Worm (Caenorhabditis elegans) whole organism, L4 larva: Measurements from ENCODE around the gene icln-1.

Experiments used
- F49E8.2 ChIP-seq: sonication (generic microtip); optimal IDR thresholded peaks from 2 replicates; lab custom pipeline; 2016; ENCODE audit warnings: missing compliant biosample characterization, mild to moderate bottlenecking, missing genetic modification characterization, borderline replicate concordance
- Y105C5A.15 ChIP-seq: fragments of 200-800 bp; sonication (Bioruptor generic); IDR thresholded peaks from 2 replicates; pipeline ENCODE4 v1.3.6; 2022; ENCODE audit warnings: missing genetic modification characterization, missing compliant biosample characterization
- Y48G9A.11 ChIP-seq: fragments of 200-800 bp; sonication (Bioruptor generic); IDR thresholded peaks from 2 replicates; pipeline ENCODE4 v1.3.6; 2022; ENCODE audit warnings: missing genetic modification reagents, missing genetic modification characterization, missing compliant biosample characterization
- ama-1 ChIP-seq: fragments of 150-350 bp; optimal IDR thresholded peaks from 2 replicates; lab custom pipeline; 2014; ENCODE audit warnings: inconsistent platforms, mixed read lengths
- ceh-32 ChIP-seq: sonication (generic microtip); optimal IDR thresholded peaks from 2 replicates; lab custom pipeline; 2016; ENCODE audit warnings: mild to moderate bottlenecking, missing genetic modification characterization, missing compliant biosample characterization; ENCODE audit not compliant: poor library complexity
- ceh-44 ChIP-seq: fragments of 200-800 bp; sonication (Bioruptor generic); IDR thresholded peaks from 2 replicates; pipeline ENCODE4 v1.3.6; 2022; ENCODE audit warnings: missing genetic modification reagents, missing genetic modification characterization, missing compliant biosample characterization
- ces-1 ChIP-seq: fragments of 150-350 bp; sonication (generic microtip); optimal IDR thresholded peaks from 4 replicates; lab custom pipeline; 2014; ENCODE audit warnings: missing biosample characterization, missing genetic modification reagents, missing genetic modification characterization
- cey-2 ChIP-seq: sonication (generic microtip); optimal IDR thresholded peaks from 3 replicates; lab custom pipeline; 2017; ENCODE audit warnings: missing genetic modification characterization, mild to moderate bottlenecking, missing compliant biosample characterization, antibody characterized with exemption, borderline replicate concordance; ENCODE audit not compliant: insufficient read depth
- daf-16 ChIP-seq, 3 experiments: sonication (generic microtip); optimal IDR thresholded peaks; 2 replicates each; lab custom pipeline; 2016 to 2017; ENCODE audit warnings: missing genetic modification characterization in 3 of 3, missing genetic modification reagents in 3 of 3, mild to moderate bottlenecking in 2 of 3, missing compliant biosample characterization in 2 of 3, missing biosample characterization in 1 of 3, moderate library complexity in 1 of 3
- daf-8 ChIP-seq: fragments of 200-800 bp; sonication (Bioruptor generic); IDR thresholded peaks from 2 replicates; pipeline ENCODE4 v1.3.6; 2022; ENCODE audit warnings: missing genetic modification characterization, missing compliant biosample characterization
- gei-8 ChIP-seq: fragments of 200-800 bp; sonication (Bioruptor generic); optimal IDR thresholded peaks from 2 replicates; lab custom pipeline; 2018; ENCODE audit warnings: mild to moderate bottlenecking, missing genetic modification characterization, missing compliant biosample characterization
- hif-1 ChIP-seq, 2 experiments: sonication (generic microtip); optimal IDR thresholded peaks; 2 replicates each; lab custom pipeline; 2016 to 2017; ENCODE audit warnings: missing compliant biosample characterization in 2 of 2, missing genetic modification characterization in 2 of 2, missing genetic modification reagents in 2 of 2, missing genotype in 2 of 2, mild to moderate bottlenecking in 1 of 2
- hlh-30 ChIP-seq: sonication (generic microtip); optimal IDR thresholded peaks from 2 replicates; lab custom pipeline; 2017; ENCODE audit warnings: antibody characterized with exemption, mild to moderate bottlenecking, missing genetic modification characterization, missing compliant biosample characterization; ENCODE audit not compliant: insufficient read depth
- lin-29 ChIP-seq: fragments of 200-800 bp; sonication (Bioruptor generic); IDR thresholded peaks from 2 replicates; pipeline ENCODE4 v1.3.6; 2022; ENCODE audit warnings: missing genetic modification reagents, missing genetic modification characterization, missing compliant biosample characterization
- lin-38 ChIP-seq: fragments of 200-800 bp; sonication (Bioruptor generic); IDR thresholded peaks from 2 replicates; pipeline ENCODE4 v1.3.6; 2022; ENCODE audit warnings: missing genetic modification reagents, missing genetic modification characterization, missing compliant biosample characterization
- madf-5 ChIP-seq, 2 experiments: fragments of 200-800 bp; sonication (Bioruptor generic); IDR thresholded peaks; 2 replicates each; pipeline ENCODE4 v1.3.6; 2022; ENCODE audit warnings: missing compliant biosample characterization in 2 of 2, missing genetic modification characterization in 2 of 2
- madf-9 ChIP-seq: fragments of 200-800 bp; sonication (Bioruptor generic); conservative IDR thresholded peaks from 2 replicates; pipeline ENCODE4 v1.3.6; 2022; ENCODE audit warnings: missing genetic modification reagents, missing genetic modification characterization, missing compliant biosample characterization
- mdt-29 ChIP-seq: fragments of 200-800 bp; sonication (Bioruptor generic); IDR thresholded peaks from 2 replicates; pipeline ENCODE4 v1.3.6; 2022; ENCODE audit warnings: missing genetic modification reagents, missing genetic modification characterization, missing compliant biosample characterization
- mxl-3 ChIP-seq: fragments of 200-800 bp; sonication (Bioruptor generic); optimal IDR thresholded peaks from 2 replicates; lab custom pipeline; 2018; ENCODE audit warnings: mild to moderate bottlenecking, missing genetic modification characterization, missing compliant biosample characterization
- nhr-10 ChIP-seq: fragments of 150-350 bp; optimal IDR thresholded peaks from 2 replicates; lab custom pipeline; 2014; ENCODE audit warnings: missing biosample characterization, missing genetic modification characterization
- nhr-11 ChIP-seq: fragments of 150-350 bp; optimal IDR thresholded peaks from 2 replicates; lab custom pipeline; 2014; ENCODE audit warnings: missing biosample characterization, missing genetic modification characterization
- nhr-48 ChIP-seq: sonication (generic microtip); optimal IDR thresholded peaks from 2 replicates; lab custom pipeline; 2016; ENCODE audit warnings: mild to moderate bottlenecking, missing genetic modification characterization, missing compliant biosample characterization
- pha-4 ChIP-seq, 2 experiments: fragments of 150-350 bp in 1 of 2; fragments of 200-800 bp in 1 of 2; sonication (Bioruptor generic) in 1 of 2; IDR thresholded peaks in 1 of 2; optimal IDR thresholded peaks in 1 of 2; 2 replicates each; pipeline versions ENCODE4 v1.3.6 to Lab custom; 2014 to 2022; ENCODE audit warnings: missing genetic modification characterization in 2 of 2, missing genetic modification reagents in 2 of 2, missing biosample characterization in 1 of 2, missing compliant biosample characterization in 1 of 2
- rbr-2 ChIP-seq: sonication (generic microtip); optimal IDR thresholded peaks from 2 replicates; lab custom pipeline; 2016; ENCODE audit warnings: missing genotype, missing genetic modification characterization, missing compliant biosample characterization
- sdz-12 ChIP-seq: fragments of 200-800 bp; sonication (Bioruptor generic); optimal IDR thresholded peaks from 2 replicates; lab custom pipeline; 2018; ENCODE audit warnings: mild to moderate bottlenecking, missing genetic modification characterization, missing compliant biosample characterization
- skn-1 ChIP-seq: fragments of 150-350 bp; optimal IDR thresholded peaks from 2 replicates; lab custom pipeline; 2014; ENCODE audit warnings: missing biosample characterization, missing genetic modification characterization
- snpc-1.2 ChIP-seq: fragments of 200-800 bp; sonication (Bioruptor generic); IDR thresholded peaks from 2 replicates; pipeline ENCODE4 v1.3.6; 2022; ENCODE audit warnings: missing genetic modification reagents, missing genetic modification characterization, missing compliant biosample characterization
- zag-1 ChIP-seq: fragments of 150-350 bp; optimal IDR thresholded peaks from 2 replicates; lab custom pipeline; 2014; ENCODE audit warnings: missing biosample characterization, missing genetic modification characterization
- zfp-2 ChIP-seq: sonication (generic microtip); optimal IDR thresholded peaks from 2 replicates; lab custom pipeline; 2016; ENCODE audit warnings: mild to moderate bottlenecking, missing genetic modification characterization, missing compliant biosample characterization
- zip-2 ChIP-seq: fragments of 150-350 bp; optimal IDR thresholded peaks from 2 replicates; lab custom pipeline; 2014; ENCODE audit warnings: missing biosample characterization, missing genetic modification characterization
- ztf-11 ChIP-seq: fragments of 150-350 bp; optimal IDR thresholded peaks from 2 replicates; lab custom pipeline; 2014; ENCODE audit warnings: missing biosample characterization, missing genetic modification characterization

Gene icln-1

DNA sequence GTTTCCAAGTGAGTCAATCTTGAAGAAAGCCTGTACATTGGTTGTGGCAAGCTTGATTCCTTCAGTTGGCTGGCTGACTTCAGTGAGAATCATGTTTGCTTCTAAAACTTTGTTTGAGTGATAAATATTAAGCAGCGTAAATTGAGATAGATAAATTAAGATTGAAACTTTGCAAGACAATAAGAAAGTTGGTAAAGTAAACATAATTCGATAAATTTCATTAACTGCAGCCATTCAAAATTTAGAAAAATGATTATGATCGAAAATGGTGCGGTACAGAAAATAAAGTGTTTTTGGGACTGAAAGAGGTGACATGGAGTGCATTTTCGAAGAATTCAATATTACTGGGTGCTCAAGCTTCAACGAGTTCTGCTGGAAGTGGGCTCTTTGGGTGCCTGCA, at the start of gene icln-1:
Gene icln-1 (minus strand): TSS at position 101 of the 400 bp plus-strand sequence.
- TF ChIP-seq ztf-11 (tag; lab: Kevin White, UChicago) (no peak), rbr-2 (tag; lab: Kevin White, UChicago) (no peak), mdt-29 (GFP tag; lab: Robert Waterston, UW) (no peak), zag-1 (no peak), skn-1 (no peak), nhr-10 (tag; lab: Kevin White, UChicago) (no peak), mxl-3 (GFP tag; lab: Kevin White, UChicago) (no peak), nhr-11 (no peak), zfp-2 (tag; lab: Kevin White, UChicago) (no peak), daf-16 (GFP tag; optimal IDR thresholded peaks at IDR 0.05; lab: Kevin White, UChicago) (no peak), daf-16 (tag; optimal IDR thresholded peaks at IDR 0.05; lab: Kevin White, UChicago) (no peak), ceh-32 (tag; lab: Kevin White, UChicago) (no peak), ama-1 (lab: Kevin White, UChicago) (no peak), lin-38 (no peak)

- no peak for TF ChIP-seq gei-8 (GFP tag; lab: Kevin White, UChicago)
- TF ChIP-seq daf-8 (GFP tag; lab: Robert Waterston, UW) = no peak
- no peak for TF ChIP-seq Y48G9A.11 (GFP tag; lab: Robert Waterston, UW)
- TF ChIP-seq ceh-44 (GFP tag; lab: Robert Waterston, UW) = no peak
- TF ChIP-seq madf-9 (GFP tag; lab: Robert Waterston, UW) = no peak
- no peak for TF ChIP-seq lin-29
- TF ChIP-seq ces-1 (GFP tag; lab: Kevin White, UChicago) = no peak
- TF ChIP-seq madf-5 (GFP tag; IDR thresholded peaks at IDR 0.05; lab: Robert Waterston, UW) = no peak
- no peak for TF ChIP-seq cey-2 (tag; lab: Kevin White, UChicago)
- TF ChIP-seq daf-16 (GFP tag; optimal IDR thresholded peaks at IDR 0.05; lab: Kevin White, UChicago) = no peak
- no peak for TF ChIP-seq daf-16 (tag; optimal IDR thresholded peaks at IDR 0.05; lab: Kevin White, UChicago)
- no peak for TF ChIP-seq zip-2
- TF ChIP-seq hif-1 (tag; optimal IDR thresholded peaks at IDR 0.05; lab: Kevin White, UChicago) = no peak
- TF ChIP-seq hlh-30 (tag; lab: Kevin White, UChicago) = no peak
- no peak for TF ChIP-seq sdz-12 (GFP tag; lab: Kevin White, UChicago)
- TF ChIP-seq pha-4 (GFP tag; IDR thresholded peaks at IDR 0.05; lab: Robert Waterston, UW) = no peak
- TF ChIP-seq pha-4 (tag; optimal IDR thresholded peaks at IDR 0.05; lab: Kevin White, UChicago) = no peak
- TF ChIP-seq nhr-48 (tag; lab: Kevin White, UChicago) = no peak
- TF ChIP-seq, all 104 proteins: peak for 0
Observed at ce11 chrIV:9144405-9144804, 49.0 kb upstream of the icln-1 start, which contains the start of gene flp-1. Gene flp-1 (plus strand): TSS chrIV:9144705.

- TF ChIP-seq ceh-44 (GFP tag; lab: Robert Waterston, UW) = peak; percentile 39; the same call in 1 of the 2 replicates
- TF ChIP-seq nhr-48 (tag; lab: Kevin White, UChicago) = no peak
- TF ChIP-seq snpc-1.2 (GFP tag; lab: Robert Waterston, UW) = peak; percentile 90
- TF ChIP-seq Y105C5A.15 (GFP tag; lab: Robert Waterston, UW) = no peak
- peak; percentile 70 for TF ChIP-seq F49E8.2 (tag; lab: Kevin White, UChicago)
- TF ChIP-seq mdt-29 (GFP tag; lab: Robert Waterston, UW) = 0 out of 2 replicates have a peak, but pooled peaks have one; percentile 9
- TF ChIP-seq, all 104 proteins: peak for 4
Observed at ce11 chrIV:9140172-9140805, 44.8 kb upstream of the icln-1 start.

ce11 chrIV:9135377-9135776, 39.9 kb upstream of the icln-1 start, which contains the start of gene delm-1:
Gene delm-1 (minus strand): TSS chrIV:9135477.
- TF ChIP-seq skn-1 (no peak), ztf-11 (tag; lab: Kevin White, UChicago) (no peak), snpc-1.2 (GFP tag; lab: Robert Waterston, UW) (no peak), nhr-48 (tag; lab: Kevin White, UChicago) (no peak), lin-38 (no peak), ces-1 (GFP tag; lab: Kevin White, UChicago) (no peak)
